Fruit fly (Drosophila melanogaster) whole organism, adult: ENCODE data around the gene CG4115.

ENCODE experiments used
- CG11617 ChIP-seq: fragments of 200-800 bp; sonication (Bioruptor generic); optimal IDR thresholded peaks from 2 replicates; lab custom pipeline; 2017; ENCODE audit warnings: mild to moderate bottlenecking, missing biosample characterization, missing genetic modification reagents, missing genetic modification characterization
- CG12768 ChIP-seq: fragments of 200-800 bp; sonication (Bioruptor generic); optimal IDR thresholded peaks from 2 replicates; lab custom pipeline; 2017; ENCODE audit warnings: missing biosample characterization, missing genetic modification characterization, mild to moderate bottlenecking, moderate library complexity, missing genetic modification reagents
- CG14711 ChIP-seq: fragments of 200-800 bp; sonication (Bioruptor generic); optimal IDR thresholded peaks from 2 replicates; lab custom pipeline; 2018; ENCODE audit warnings: missing biosample characterization, mild to moderate bottlenecking, missing genetic modification characterization, moderate library complexity
- CG1620 ChIP-seq: fragments of 200-800 bp; sonication (Bioruptor generic); optimal IDR thresholded peaks from 2 replicates; lab custom pipeline; 2016; ENCODE audit warnings: missing biosample characterization, missing genetic modification characterization
- CG33017 ChIP-seq: fragments of 200-800 bp; sonication (Bioruptor generic); optimal IDR thresholded peaks from 2 replicates; lab custom pipeline; 2018; ENCODE audit warnings: missing biosample characterization, mild to moderate bottlenecking, missing genetic modification characterization, moderate library complexity
- CG5204 ChIP-seq: fragments of 200-800 bp; sonication (Bioruptor generic); optimal IDR thresholded peaks from 2 replicates; lab custom pipeline; 2016; ENCODE audit warnings: missing biosample characterization, missing genetic modification characterization
- CG7045 ChIP-seq: fragments of 200-800 bp; sonication (Bioruptor generic); optimal IDR thresholded peaks from 2 replicates; lab custom pipeline; 2017; ENCODE audit warnings: missing biosample characterization, mild to moderate bottlenecking, missing genetic modification characterization
- CG7101 ChIP-seq: fragments of 200-800 bp; sonication (Bioruptor generic); optimal IDR thresholded peaks from 2 replicates; lab custom pipeline; 2018; ENCODE audit warnings: missing biosample characterization, mild to moderate bottlenecking, missing genetic modification characterization, moderate library complexity
- Clk ChIP-seq: fragments of 200-800 bp; sonication (Bioruptor generic); optimal IDR thresholded peaks from 2 replicates; lab custom pipeline; 2017; ENCODE audit warnings: missing biosample characterization, missing genetic modification characterization
- Crg-1 ChIP-seq: fragments of 200-800 bp; sonication (Bioruptor generic); optimal IDR thresholded peaks from 2 replicates; lab custom pipeline; 2016; ENCODE audit warnings: missing biosample characterization, missing genetic modification characterization
- Hr96 ChIP-seq: fragments of 200-800 bp; sonication (Bioruptor generic); optimal IDR thresholded peaks from 2 replicates; lab custom pipeline; 2016; ENCODE audit warnings: missing biosample characterization, missing genetic modification characterization
- Mnt ChIP-seq: fragments of 200-800 bp; sonication (Bioruptor generic); optimal IDR thresholded peaks from 2 replicates; lab custom pipeline; 2016; ENCODE audit warnings: missing biosample characterization, mild to moderate bottlenecking, missing genetic modification characterization
- bab1 ChIP-seq: fragments of 200-800 bp; sonication (Bioruptor generic); optimal IDR thresholded peaks from 3 replicates; lab custom pipeline; 2019; ENCODE audit warnings: missing biosample characterization, mild to moderate bottlenecking, missing genetic modification characterization, moderate library complexity
- cic ChIP-seq: fragments of 200-800 bp; sonication (Bioruptor generic); optimal IDR thresholded peaks from 2 replicates; lab custom pipeline; 2017; ENCODE audit warnings: missing biosample characterization, mild to moderate bottlenecking, missing genetic modification characterization, moderate library complexity
- cnc ChIP-seq, 2 experiments: fragments of >200 bp; optimal IDR thresholded peaks; 2 replicates each; lab custom pipeline; 2017
- kay ChIP-seq: fragments of 200-800 bp; sonication (Bioruptor generic); peaks from one replicate; lab custom pipeline; 2016; ENCODE audit warnings: missing biosample characterization, missing genetic modification characterization, borderline replicate concordance
- ovo ChIP-seq: fragments of 200-800 bp; sonication (Bioruptor generic); optimal IDR thresholded peaks from 2 replicates; lab custom pipeline; 2016; ENCODE audit warnings: missing biosample characterization, missing genetic modification characterization
- pad ChIP-seq: fragments of 200-800 bp; sonication (Bioruptor generic); optimal IDR thresholded peaks from 3 replicates; lab custom pipeline; 2017; ENCODE audit warnings: missing biosample characterization, missing genetic modification characterization, mild to moderate bottlenecking, moderate library complexity, missing genetic modification reagents
- tj ChIP-seq: fragments of 200-800 bp; sonication (Bioruptor generic); optimal IDR thresholded peaks from 3 replicates; lab custom pipeline; 2017; ENCODE audit warnings: missing biosample characterization, mild to moderate bottlenecking, missing genetic modification characterization, moderate library complexity
- toe ChIP-seq: fragments of 200-800 bp; sonication (Bioruptor generic); optimal IDR thresholded peaks from 2 replicates; lab custom pipeline; 2016; ENCODE audit warnings: missing biosample characterization, missing genetic modification characterization

Gene CG4115

DNA sequence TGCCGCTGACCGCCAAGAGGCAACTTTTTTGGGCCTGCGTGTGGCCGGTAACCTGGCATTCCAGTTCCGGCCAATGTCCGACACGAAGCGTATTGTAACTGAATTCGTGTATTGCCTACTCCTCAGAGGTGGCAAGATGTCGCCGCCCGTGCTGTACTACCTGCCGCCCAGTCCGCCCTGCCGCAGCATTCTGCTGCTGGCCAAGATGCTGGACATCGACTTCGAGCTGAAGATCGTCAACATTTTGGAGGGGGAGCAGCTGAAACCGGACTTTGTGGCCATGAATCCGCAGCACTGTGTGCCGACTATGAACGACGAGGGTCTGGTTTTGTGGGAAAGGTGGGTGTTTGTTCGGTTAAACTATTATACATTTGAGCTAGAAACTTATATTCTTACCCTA, 24.5 kb downstream of the CG4115 start:
- no peak for TF ChIP-seq CG7045 (GFP tag; lab: Kevin White, UChicago)
- no peak for TF ChIP-seq tj (GFP tag; lab: Kevin White, UChicago)
- no peak for TF ChIP-seq CG1620 (GFP tag; lab: Kevin White, UChicago)
- TF ChIP-seq ovo (GFP tag; lab: Kevin White, UChicago): no peak
- TF ChIP-seq CG11617 (GFP tag; lab: Kevin White, UChicago): no peak
- TF ChIP-seq CG33017: no peak
- no peak for TF ChIP-seq kay (GFP tag; lab: Kevin White, UChicago)
- TF ChIP-seq toe (GFP tag; lab: Kevin White, UChicago): no peak
- TF ChIP-seq bab1: no peak
- no peak for TF ChIP-seq Mnt (GFP tag; lab: Kevin White, UChicago)

dm6 chr3R:12385949-12386348, 26.1 kb downstream of the CG4115 start, which contains the start of gene Sol1:
Sol1 (plus strand) TSS chr3R:12386249.
- TF ChIP-seq CG1620 (GFP tag; lab: Kevin White, UChicago): no peak
- TF ChIP-seq Mnt (GFP tag; lab: Kevin White, UChicago): no peak
- TF ChIP-seq Crg-1: no peak
- no peak for TF ChIP-seq cic (GFP tag; lab: Kevin White, UChicago)
- TF ChIP-seq ovo (GFP tag; lab: Kevin White, UChicago): no peak

dm6 chr3R:12386965-12387364, 27.2 kb downstream of the CG4115 start, which contains the start of gene CG33098:
CG33098 (plus strand) TSS chr3R:12387188.
- TF ChIP-seq Clk (GFP tag; lab: Kevin White, UChicago) (no peak), Crg-1 (no peak), bab1 (no peak), CG14711 (tag; lab: Kevin White, UChicago) (no peak), CG7045 (GFP tag; lab: Kevin White, UChicago) (no peak), CG33017 (no peak), cic (GFP tag; lab: Kevin White, UChicago) (no peak), ovo (GFP tag; lab: Kevin White, UChicago) (no peak), pad (GFP tag; lab: Kevin White, UChicago) (no peak), CG12768 (GFP tag; lab: Kevin White, UChicago) (no peak), tj (GFP tag; lab: Kevin White, UChicago) (no peak), Hr96 (no peak), CG7101 (no peak), CG5204 (no peak), Mnt (GFP tag; lab: Kevin White, UChicago) (no peak), kay (GFP tag; lab: Kevin White, UChicago) (no peak), CG11617 (GFP tag; lab: Kevin White, UChicago) (no peak), CG1620 (GFP tag; lab: Kevin White, UChicago) (no peak), cnc (optimal IDR thresholded peaks at IDR 0.05; lab: Kevin White, UChicago) (no peak)

DNA sequence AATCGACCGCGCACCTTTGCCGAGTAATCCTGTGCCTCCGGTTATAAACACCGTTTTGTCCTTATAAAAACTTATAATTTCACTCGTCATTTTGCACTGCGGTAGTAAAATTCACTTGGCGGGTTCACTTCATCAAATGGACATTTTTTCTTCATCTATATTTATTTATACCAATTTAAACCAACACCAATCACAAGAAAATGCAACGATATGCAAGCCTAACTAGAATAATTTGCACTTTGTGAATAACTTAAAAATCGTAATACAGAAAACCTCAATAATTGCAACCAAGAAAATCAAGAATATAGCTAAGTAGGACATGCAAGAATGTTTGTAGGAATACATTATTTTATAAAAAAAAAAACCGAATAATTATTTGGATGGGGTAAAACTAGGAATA, 36.1 kb downstream of the CG4115 start, which contains the start of the genes CG10096 and CG10097:
Gene CG10096 (minus strand): TSS at position 101 of the 400 bp plus-strand sequence.
Gene CG10097 (minus strand): TSS at position 101 of the 400 bp plus-strand sequence.
- TF ChIP-seq kay (GFP tag; lab: Kevin White, UChicago) (peak; percentile 75), CG11617 (GFP tag; lab: Kevin White, UChicago) (no peak)

- TF ChIP-seq CG7045 (GFP tag; lab: Kevin White, UChicago): peak; percentile 49
- peak; percentile 88 for TF ChIP-seq kay (GFP tag; lab: Kevin White, UChicago)
- no peak for TF ChIP-seq Clk (GFP tag; lab: Kevin White, UChicago)
- peak; percentile 7 for TF ChIP-seq CG14711 (tag; lab: Kevin White, UChicago)
These were observed 38.2 kb downstream of the CG4115 start for dm6 chr3R:12398054-12398453.

DNA sequence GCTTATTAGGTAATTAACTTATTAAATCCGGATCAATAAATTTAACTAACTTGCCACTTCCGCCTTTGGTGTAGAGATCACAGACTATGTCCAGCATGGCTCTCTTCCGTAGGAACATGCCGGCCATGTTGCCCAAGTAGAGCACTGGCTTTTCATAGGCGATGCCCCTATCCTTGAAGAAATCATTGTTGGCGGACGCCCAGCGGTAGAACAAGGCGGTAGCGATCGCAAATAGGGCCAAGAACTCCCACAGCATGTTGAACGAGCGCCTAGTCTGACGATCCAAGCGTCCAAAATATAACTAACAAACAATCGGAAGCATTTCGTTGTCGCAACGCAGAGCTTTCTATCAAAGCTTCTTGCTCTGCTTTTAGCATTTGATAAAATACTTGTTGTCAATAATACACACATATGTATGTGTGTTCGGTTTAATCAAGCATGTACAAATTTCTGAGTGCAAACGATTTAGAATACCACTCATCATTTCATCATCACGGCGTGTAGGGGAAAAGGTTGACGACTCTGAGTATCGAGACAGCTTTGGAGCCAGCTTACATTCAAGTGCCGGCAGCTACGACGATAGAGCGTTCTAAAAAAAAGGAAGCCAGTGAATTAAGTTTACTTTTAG, 38.9 kb downstream of the CG4115 start, which contains the start of gene Cyp9f3:
Gene Cyp9f3 (minus strand): TSS at position 310 of the 628 bp plus-strand sequence.
- peak; percentile 25 for TF ChIP-seq cic (GFP tag; lab: Kevin White, UChicago)
- no peak for TF ChIP-seq CG11617 (GFP tag; lab: Kevin White, UChicago)
- TF ChIP-seq CG7045 (GFP tag; lab: Kevin White, UChicago): no peak
- no peak for TF ChIP-seq CG5204
- TF ChIP-seq pad (GFP tag; lab: Kevin White, UChicago): peak; percentile 45
- no peak for TF ChIP-seq CG33017
- no peak for TF ChIP-seq Hr96
- TF ChIP-seq CG12768 (GFP tag; lab: Kevin White, UChicago): no peak
- no peak for TF ChIP-seq ovo (GFP tag; lab: Kevin White, UChicago)
- TF ChIP-seq CG7101: no peak
- no peak for TF ChIP-seq tj (GFP tag; lab: Kevin White, UChicago)

dm6 chr3R:12401672-12402296, 42.0 kb downstream of the CG4115 start, which contains the start of gene DNAlig3:
DNAlig3 (minus strand) TSS chr3R:12401839.
- TF ChIP-seq Clk (GFP tag; lab: Kevin White, UChicago) (no peak), CG1620 (GFP tag; lab: Kevin White, UChicago) (no peak), Mnt (GFP tag; lab: Kevin White, UChicago) (peak; percentile 32), Crg-1 (no peak), CG11617 (GFP tag; lab: Kevin White, UChicago) (peak; percentile 26), kay (GFP tag; lab: Kevin White, UChicago) (no peak), toe (GFP tag; lab: Kevin White, UChicago) (no peak), ovo (GFP tag; lab: Kevin White, UChicago) (no peak), CG33017 (peak; percentile 6), CG5204 (no peak), tj (GFP tag; lab: Kevin White, UChicago) (no peak), CG12768 (GFP tag; lab: Kevin White, UChicago) (peak; percentile 44), pad (GFP tag; lab: Kevin White, UChicago) (no peak), CG7101 (peak; percentile 15), Hr96 (no peak), CG14711 (tag; lab: Kevin White, UChicago) (peak; percentile 5), cnc (optimal IDR thresholded peaks at IDR 0.05; lab: Kevin White, UChicago) (no peak), bab1 (peak; percentile 10), cic (GFP tag; lab: Kevin White, UChicago) (peak; percentile 30), CG7045 (GFP tag; lab: Kevin White, UChicago) (peak; percentile 46)
